Worm (Caenorhabditis elegans) whole organism, L1 larva: ENCODE results near the gene nhr-12.

Source experiments
- ceh-90 ChIP-seq: sonication (generic microtip); optimal IDR thresholded peaks from 2 replicates; lab custom pipeline; 2016; ENCODE audit warnings: missing genetic modification characterization, missing compliant biosample characterization
- elt-2 ChIP-seq: sonication (generic microtip); optimal IDR thresholded peaks from 2 replicates; lab custom pipeline; 2016; ENCODE audit warnings: missing genetic modification characterization, mild to moderate bottlenecking, inconsistent platforms, missing compliant biosample characterization, missing genetic modification reagents
- elt-3 ChIP-seq, 6 experiments: fragments of 150-350 bp in 1 of 6; sonication (generic microtip); optimal IDR thresholded peaks; 2 replicates each; lab custom pipeline; 2017 to 2018; ENCODE audit warnings: missing biosample characterization in 6 of 6, missing genetic modification characterization in 6 of 6, inconsistent platforms in 1 of 6
- fos-1 ChIP-seq: fragments of 150-350 bp; optimal IDR thresholded peaks from 2 replicates; lab custom pipeline; 2014; ENCODE audit warnings: missing biosample characterization, missing genetic modification characterization
- lin-13 ChIP-seq: fragments of 150-350 bp; optimal IDR thresholded peaks from 2 replicates; lab custom pipeline; 2014; ENCODE audit warnings: missing biosample characterization, missing genetic modification reagents, missing genetic modification characterization
- nhr-77 ChIP-seq: fragments of 150-350 bp; optimal IDR thresholded peaks from 2 replicates; lab custom pipeline; 2014; ENCODE audit warnings: missing biosample characterization, missing genetic modification characterization
- rnt-1 ChIP-seq: sonication (generic microtip); optimal IDR thresholded peaks from 2 replicates; lab custom pipeline; 2016; ENCODE audit warnings: mild to moderate bottlenecking, missing genetic modification characterization, moderate library complexity, missing compliant biosample characterization
- unc-62 ChIP-seq: fragments of 150-350 bp; optimal IDR thresholded peaks from 2 replicates; lab custom pipeline; 2014; ENCODE audit warnings: missing biosample characterization, missing genetic modification reagents, missing genetic modification characterization

DNA sequence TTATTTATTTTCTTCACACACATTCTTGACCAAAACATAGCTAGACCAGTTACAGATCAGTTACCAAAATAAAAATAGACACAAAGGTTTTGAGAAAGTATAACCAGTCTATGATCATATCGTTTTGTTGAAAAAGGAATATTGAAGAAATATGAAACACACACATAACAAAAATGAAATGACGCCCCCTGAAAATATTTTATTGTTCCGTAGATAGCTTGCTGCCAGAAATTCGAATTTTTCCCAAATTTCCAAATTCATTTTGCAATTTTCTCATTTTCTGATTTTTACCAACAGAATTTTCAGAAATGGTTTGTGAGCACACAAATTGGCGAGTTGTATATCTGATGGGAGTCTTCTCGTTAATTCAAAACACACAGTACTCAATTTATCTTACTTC, 8.4 kb downstream of the nhr-12 start, which contains the start of gene F57A8.7:
- no peak for TF ChIP-seq rnt-1
- no peak for TF ChIP-seq elt-3 (tag; optimal IDR thresholded peaks at IDR 0.05; lab: Kevin White, UChicago)
- TF ChIP-seq lin-13 (GFP tag; lab: Kevin White, UChicago): no peak
- no peak for TF ChIP-seq ceh-90
- no peak for TF ChIP-seq unc-62 (GFP tag; lab: Kevin White, UChicago)
- no peak for TF ChIP-seq elt-2 (tag; lab: Kevin White, UChicago)
- no peak for TF ChIP-seq nhr-77
- TF ChIP-seq fos-1 (tag; lab: Kevin White, UChicago): no peak
